Worm (Caenorhabditis elegans) whole organism, L4 larva: Measurements from ENCODE around the gene B0334.4.

Experiments used
- D1046.2 ChIP-seq: fragments of 200-800 bp; sonication (Bioruptor generic); IDR thresholded peaks from 2 replicates; pipeline ENCODE4 v1.3.6; 2022; ENCODE audit warnings: missing genetic modification characterization, missing compliant biosample characterization
- F10B5.3 ChIP-seq: sonication (generic microtip); optimal IDR thresholded peaks from 2 replicates; lab custom pipeline; 2016; ENCODE audit warnings: mild to moderate bottlenecking, missing genetic modification characterization, missing compliant biosample characterization
- F26F4.8 ChIP-seq: fragments of 200-800 bp; sonication (Bioruptor generic); conservative IDR thresholded peaks from 2 replicates; pipeline ENCODE4 v1.3.6; 2022; ENCODE audit warnings: missing genetic modification characterization, missing compliant biosample characterization
- F49E8.2 ChIP-seq: sonication (generic microtip); optimal IDR thresholded peaks from 2 replicates; lab custom pipeline; 2016; ENCODE audit warnings: missing compliant biosample characterization, mild to moderate bottlenecking, missing genetic modification characterization, borderline replicate concordance
- R02D3.7 ChIP-seq: fragments of 150-350 bp; sonication (generic microtip); optimal IDR thresholded peaks from 3 replicates; lab custom pipeline; 2014; ENCODE audit warnings: missing biosample characterization, missing genetic modification characterization
- Y105C5A.15 ChIP-seq: fragments of 200-800 bp; sonication (Bioruptor generic); IDR thresholded peaks from 2 replicates; pipeline ENCODE4 v1.3.6; 2022; ENCODE audit warnings: missing genetic modification characterization, missing compliant biosample characterization
- Y5F2A.4 ChIP-seq: fragments of 200-800 bp; sonication (Bioruptor generic); optimal IDR thresholded peaks from 2 replicates; lab custom pipeline; 2018; ENCODE audit warnings: mild to moderate bottlenecking, missing genetic modification characterization, missing compliant biosample characterization
- Y75B8A.6 ChIP-seq: fragments of 200-800 bp; sonication (Bioruptor generic); IDR thresholded peaks from 2 replicates; pipeline ENCODE4 v1.3.6; 2022; ENCODE audit warnings: missing genetic modification reagents, missing genetic modification characterization, missing compliant biosample characterization
- ceh-20 ChIP-seq: fragments of 200-800 bp; sonication (Bioruptor generic); IDR thresholded peaks from 2 replicates; pipeline ENCODE4 v1.3.6; 2022; ENCODE audit warnings: missing genetic modification reagents, missing genetic modification characterization, missing compliant biosample characterization
- ceh-28 ChIP-seq: fragments of 150-350 bp; optimal IDR thresholded peaks from 2 replicates; lab custom pipeline; 2014; ENCODE audit warnings: missing biosample characterization, missing genetic modification reagents, missing genetic modification characterization
- ceh-32 ChIP-seq: sonication (generic microtip); optimal IDR thresholded peaks from 2 replicates; lab custom pipeline; 2016; ENCODE audit warnings: mild to moderate bottlenecking, missing genetic modification characterization, missing compliant biosample characterization; ENCODE audit not compliant: poor library complexity
- ctbp-1 ChIP-seq: fragments of 200-800 bp; sonication (Bioruptor generic); IDR thresholded peaks from 2 replicates; pipeline ENCODE4 v1.3.6; 2022; ENCODE audit warnings: missing genetic modification reagents, missing genetic modification characterization, missing compliant biosample characterization
- daf-19 ChIP-seq: fragments of 200-800 bp; sonication (Bioruptor generic); conservative IDR thresholded peaks from 2 replicates; pipeline ENCODE4 v1.3.6; 2022; ENCODE audit warnings: missing genetic modification characterization, missing compliant biosample characterization
- dpl-1 ChIP-seq: fragments of 150-350 bp; optimal IDR thresholded peaks from 2 replicates; lab custom pipeline; 2014; ENCODE audit warnings: missing biosample characterization, missing genetic modification reagents, missing genetic modification characterization
- duxl-1 ChIP-seq: sonication (generic microtip); optimal IDR thresholded peaks from 2 replicates; lab custom pipeline; 2016; ENCODE audit warnings: mild to moderate bottlenecking, missing genetic modification characterization, moderate library complexity, missing compliant biosample characterization; ENCODE audit not compliant: poor library complexity
- hif-1 ChIP-seq, 2 experiments: sonication (generic microtip); optimal IDR thresholded peaks; 2 replicates each; lab custom pipeline; 2016 to 2017; ENCODE audit warnings: missing compliant biosample characterization in 2 of 2, missing genetic modification characterization in 2 of 2, missing genetic modification reagents in 2 of 2, missing genotype in 2 of 2, mild to moderate bottlenecking in 1 of 2
- hlh-30 ChIP-seq: sonication (generic microtip); optimal IDR thresholded peaks from 2 replicates; lab custom pipeline; 2017; ENCODE audit warnings: antibody characterized with exemption, mild to moderate bottlenecking, missing genetic modification characterization, missing compliant biosample characterization; ENCODE audit not compliant: insufficient read depth
- lin-1 ChIP-seq: fragments of 200-800 bp; sonication (Bioruptor generic); IDR thresholded peaks from 2 replicates; pipeline ENCODE4 v1.3.6; 2022; ENCODE audit warnings: missing genetic modification reagents, missing genetic modification characterization, missing compliant biosample characterization
- lin-39 ChIP-seq: fragments of 150-350 bp; optimal IDR thresholded peaks from 2 replicates; lab custom pipeline; 2014; ENCODE audit warnings: missing biosample characterization, missing genetic modification reagents, missing genetic modification characterization
- lir-3 ChIP-seq: sonication (generic microtip); optimal IDR thresholded peaks from 2 replicates; lab custom pipeline; 2016; ENCODE audit warnings: mild to moderate bottlenecking, missing genetic modification characterization, missing compliant biosample characterization
- mdt-29 ChIP-seq: fragments of 200-800 bp; sonication (Bioruptor generic); IDR thresholded peaks from 2 replicates; pipeline ENCODE4 v1.3.6; 2022; ENCODE audit warnings: missing genetic modification reagents, missing genetic modification characterization, missing compliant biosample characterization
- mep-1 ChIP-seq: fragments of 150-350 bp; sonication (generic microtip); optimal IDR thresholded peaks from 3 replicates; lab custom pipeline; 2014; ENCODE audit warnings: missing biosample characterization, missing genetic modification characterization
- mxl-3 ChIP-seq: fragments of 200-800 bp; sonication (Bioruptor generic); optimal IDR thresholded peaks from 2 replicates; lab custom pipeline; 2018; ENCODE audit warnings: mild to moderate bottlenecking, missing genetic modification characterization, missing compliant biosample characterization
- nhr-11 ChIP-seq: fragments of 150-350 bp; optimal IDR thresholded peaks from 2 replicates; lab custom pipeline; 2014; ENCODE audit warnings: missing biosample characterization, missing genetic modification characterization
- nhr-41 ChIP-seq: fragments of 200-800 bp; sonication (Bioruptor generic); IDR thresholded peaks from 2 replicates; pipeline ENCODE4 v1.3.6; 2022; ENCODE audit warnings: missing genetic modification reagents, missing genetic modification characterization, missing compliant biosample characterization
- saeg-2 ChIP-seq: fragments of 200-800 bp; sonication (Bioruptor generic); IDR thresholded peaks from 2 replicates; pipeline ENCODE4 v1.3.6; 2022; ENCODE audit warnings: missing genetic modification reagents, missing genetic modification characterization, missing compliant biosample characterization
- set-16 ChIP-seq: fragments of 200-800 bp; sonication (Bioruptor generic); IDR thresholded peaks from 2 replicates; pipeline ENCODE4 v1.3.6; 2022; ENCODE audit warnings: missing genetic modification reagents, missing genetic modification characterization, missing compliant biosample characterization
- skn-1 ChIP-seq: fragments of 150-350 bp; optimal IDR thresholded peaks from 2 replicates; lab custom pipeline; 2014; ENCODE audit warnings: missing biosample characterization, missing genetic modification characterization
- snpc-4 ChIP-seq: fragments of 150-350 bp; optimal IDR thresholded peaks from 2 replicates; lab custom pipeline; 2014; ENCODE audit warnings: missing biosample characterization, missing genetic modification characterization
- tra-1 ChIP-seq: fragments of 200-800 bp; sonication (Bioruptor generic); IDR thresholded peaks from 2 replicates; pipeline ENCODE4 v1.3.6; 2022; ENCODE audit warnings: missing genetic modification reagents, missing genetic modification characterization, missing compliant biosample characterization
- vab-7 ChIP-seq: fragments of 200-800 bp; sonication (Bioruptor generic); IDR thresholded peaks from 2 replicates; pipeline ENCODE4 v1.3.6; 2022; ENCODE audit warnings: missing genetic modification reagents, missing genetic modification characterization, missing compliant biosample characterization
- zag-1 ChIP-seq: fragments of 150-350 bp; optimal IDR thresholded peaks from 2 replicates; lab custom pipeline; 2014; ENCODE audit warnings: missing biosample characterization, missing genetic modification characterization
- zip-11 ChIP-seq: fragments of 200-800 bp; sonication (Bioruptor generic); IDR thresholded peaks from 2 replicates; pipeline ENCODE4 v1.3.6; 2022; ENCODE audit warnings: missing genetic modification characterization, missing compliant biosample characterization
- zip-2 ChIP-seq: fragments of 150-350 bp; optimal IDR thresholded peaks from 2 replicates; lab custom pipeline; 2014; ENCODE audit warnings: missing biosample characterization, missing genetic modification characterization
- ztf-11 ChIP-seq: fragments of 150-350 bp; optimal IDR thresholded peaks from 2 replicates; lab custom pipeline; 2014; ENCODE audit warnings: missing biosample characterization, missing genetic modification characterization

B0334.4 gene

ce11 chrII:11514775-11515174, 19.3 kb downstream of the B0334.4 start, which contains the start of gene srh-44:
srh-44 (plus strand) TSS chrII:11515075.
- TF ChIP-seq mdt-29 (no peak), vab-7 (no peak), R02D3.7 (tag; lab: Kevin White, UChicago) (no peak), Y5F2A.4 (no peak), ztf-11 (tag; lab: Kevin White, UChicago) (no peak), nhr-11 (no peak), D1046.2 (GFP tag; lab: Robert Waterston, UW) (no peak), snpc-4 (tag; lab: Kevin White, UChicago) (no peak), mep-1 (tag; lab: Kevin White, UChicago) (no peak), ceh-28 (tag; lab: Kevin White, UChicago) (no peak), ceh-32 (tag; lab: Kevin White, UChicago) (no peak), set-16 (GFP tag; lab: Robert Waterston, UW) (no peak), Y105C5A.15 (no peak), ctbp-1 (GFP tag; lab: Robert Waterston, UW) (no peak), lir-3 (tag; lab: Kevin White, UChicago) (no peak), zip-11 (no peak), tra-1 (GFP tag; lab: Robert Waterston, UW) (no peak)
- TF ChIP-seq, all 104 proteins: peak for 0

DNA sequence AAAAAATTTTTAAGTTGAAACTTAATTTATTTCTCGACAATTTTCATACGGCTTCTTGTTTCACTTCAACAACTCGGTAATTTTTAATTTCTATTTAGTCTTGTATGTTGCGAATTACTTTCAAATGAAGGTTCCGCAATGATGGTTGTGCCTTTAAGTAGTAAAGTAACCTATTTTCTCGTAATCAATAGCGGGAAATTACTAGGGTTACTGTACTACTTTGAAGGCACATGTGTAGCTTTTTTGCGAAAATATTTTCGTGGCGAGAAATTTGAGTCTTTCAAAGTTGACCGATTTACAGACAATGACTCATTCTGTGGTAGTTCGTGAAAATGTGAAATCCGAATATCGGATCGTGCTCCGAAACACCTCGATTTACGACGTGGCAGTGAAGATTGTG, 22.7 kb downstream of the B0334.4 start, which contains the start of gene B0334.10:
TSS of gene B0334.10 (plus strand) at position 301 of the 400 bp plus-strand sequence.
- TF ChIP-seq hlh-30 (tag; lab: Kevin White, UChicago) = no peak
- no peak for TF ChIP-seq lin-1 (GFP tag; lab: Robert Waterston, UW)
- TF ChIP-seq hif-1 (tag; optimal IDR thresholded peaks at IDR 0.05; lab: Kevin White, UChicago) = no peak
- TF ChIP-seq lin-39 = no peak
- TF ChIP-seq F26F4.8 (GFP tag; lab: Robert Waterston, UW) = no peak
- TF ChIP-seq F49E8.2 (tag; lab: Kevin White, UChicago) = no peak
- TF ChIP-seq dpl-1 (GFP tag; lab: Kevin White, UChicago) = no peak

DNA sequence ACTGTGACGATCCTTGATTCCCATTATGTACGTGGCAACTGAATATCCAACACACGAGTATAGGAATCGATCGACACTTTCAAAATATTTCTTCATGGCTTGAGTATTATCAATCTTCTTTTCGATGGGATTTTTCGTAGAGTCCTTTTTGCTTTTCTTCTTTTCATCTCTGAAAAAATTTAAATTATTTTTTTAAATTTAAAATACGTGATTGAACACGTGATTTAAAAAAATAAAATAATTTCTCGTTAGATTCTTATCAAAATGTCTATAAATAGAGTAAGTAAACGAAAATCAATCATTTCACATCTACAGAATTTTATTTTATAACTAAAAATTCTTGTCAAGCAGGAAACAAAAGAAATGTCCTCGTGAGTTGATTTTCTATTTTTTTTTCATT, 25.8 kb downstream of the B0334.4 start, which contains the start of gene Y62F5A.10:
TSS of gene Y62F5A.10 (plus strand) at position 301 of the 400 bp plus-strand sequence.
- TF ChIP-seq mxl-3 (GFP tag; lab: Kevin White, UChicago) = no peak
- no peak for TF ChIP-seq zip-2 (tag; lab: Kevin White, UChicago)
- TF ChIP-seq set-16 (GFP tag; lab: Robert Waterston, UW) = no peak
- no peak for TF ChIP-seq zag-1 (tag; lab: Kevin White, UChicago)
- no peak for TF ChIP-seq nhr-41 (GFP tag; lab: Robert Waterston, UW)
- TF ChIP-seq ceh-32 (tag; lab: Kevin White, UChicago) = no peak
- TF ChIP-seq Y75B8A.6 = no peak
- no peak for TF ChIP-seq skn-1 (tag; lab: Kevin White, UChicago)

DNA sequence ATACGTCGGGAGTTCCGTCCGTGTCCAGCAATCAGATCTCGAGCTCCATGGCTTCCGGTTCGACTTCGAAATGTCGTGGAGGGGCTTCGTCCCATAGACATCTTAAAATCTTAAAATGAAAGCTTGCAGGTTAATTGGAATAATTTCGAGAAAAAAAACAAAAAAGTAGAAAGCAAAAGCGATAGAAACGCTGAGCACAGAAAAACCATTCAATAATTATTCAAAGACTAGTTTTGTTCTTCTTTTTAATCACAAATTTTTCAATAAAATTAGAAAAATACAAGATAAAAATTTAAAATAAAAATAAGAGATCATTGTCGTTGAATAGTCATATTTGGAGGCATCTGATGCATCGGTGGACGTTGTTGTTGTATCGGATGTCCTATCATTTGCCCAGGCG, 31.5 kb downstream of the B0334.4 start, which contains the start of gene age-1:
TSS of gene age-1 (minus strand) at position 101 of the 400 bp plus-strand sequence.
- TF ChIP-seq ceh-20 (no peak), mdt-29 (no peak), hif-1 (tag; optimal IDR thresholded peaks at IDR 0.05; lab: Kevin White, UChicago) (no peak)

ce11 chrII:11533716-11534115, 38.2 kb downstream of the B0334.4 start, which contains the start of gene mdt-8:
mdt-8 (minus strand) TSS chrII:11533816.
- no peak for TF ChIP-seq saeg-2 (GFP tag; lab: Robert Waterston, UW)
- no peak for TF ChIP-seq ztf-11 (tag; lab: Kevin White, UChicago)
- TF ChIP-seq lin-39 = no peak
- TF ChIP-seq ceh-28 (tag; lab: Kevin White, UChicago) = no peak
- TF ChIP-seq F10B5.3 (tag; lab: Kevin White, UChicago) = no peak
- no peak for TF ChIP-seq Y75B8A.6
- no peak for TF ChIP-seq ceh-20
- no peak for TF ChIP-seq daf-19
- TF ChIP-seq duxl-1 (tag; lab: Kevin White, UChicago) = no peak
- no peak for TF ChIP-seq ctbp-1 (GFP tag; lab: Robert Waterston, UW)
- TF ChIP-seq, all 104 proteins: peak for 0
